Worm (Caenorhabditis elegans): Measurements from ENCODE around the gene C07A12.7.
A peak's percentile ranks its signal among the peaks of the same experiment; 100 is the strongest.

The C07A12.7 gene

ce11 chrX:4528905-4529304, 7.0 kb upstream of the C07A12.7 start (continued):
- no peak for TF ChIP-seq sdz-38 (tag; optimal IDR thresholded peaks at IDR 0.05)
- TF ChIP-seq dox-1 (GFP tag; IDR thresholded peaks at IDR 0.05): peak; percentile 19; the same call in 1 of the 2 replicates
- TF ChIP-seq attf-5 (GFP tag; optimal IDR thresholded peaks at IDR 0.05): no peak
- peak; percentile 23 for TF ChIP-seq tbp1 (GFP tag; optimal IDR thresholded peaks at IDR 0.05)
- no peak for TF ChIP-seq gei-17 (GFP tag; optimal IDR thresholded peaks at IDR 0.05)
- TF ChIP-seq ztf-26 (tag; optimal IDR thresholded peaks at IDR 0.05): peak; percentile 59
- peak in 1 of 2 experiments; percentile 2 for TF ChIP-seq let-607 (tag; optimal IDR thresholded peaks at IDR 0.05)
- TF ChIP-seq madf-3 (GFP tag; IDR thresholded peaks at IDR 0.05): no peak
- no peak for TF ChIP-seq ztf-18 (tag; optimal IDR thresholded peaks at IDR 0.05)
- no peak for TF ChIP-seq fkh-3 (tag; optimal IDR thresholded peaks at IDR 0.05)
- no peak for TF ChIP-seq B0261.1 (tag; optimal IDR thresholded peaks at IDR 0.05)

ce11 chrX:4526412-4526811, 4.5 kb upstream of the C07A12.7 start:
- TF ChIP-seq ZK185.1 (tag; optimal IDR thresholded peaks at IDR 0.05; ENCODE audit: poor library complexity, severe bottlenecking) (peak; percentile 6), pha-4 (tag; optimal IDR thresholded peaks at IDR 0.05) (no peak), ama-1 (optimal IDR thresholded peaks at IDR 0.05) (peak; percentile 71), ama-1 (GFP tag; optimal IDR thresholded peaks at IDR 0.05) (no peak), lin-40 (tag; optimal IDR thresholded peaks at IDR 0.05) (peak; percentile 1)

DNA sequence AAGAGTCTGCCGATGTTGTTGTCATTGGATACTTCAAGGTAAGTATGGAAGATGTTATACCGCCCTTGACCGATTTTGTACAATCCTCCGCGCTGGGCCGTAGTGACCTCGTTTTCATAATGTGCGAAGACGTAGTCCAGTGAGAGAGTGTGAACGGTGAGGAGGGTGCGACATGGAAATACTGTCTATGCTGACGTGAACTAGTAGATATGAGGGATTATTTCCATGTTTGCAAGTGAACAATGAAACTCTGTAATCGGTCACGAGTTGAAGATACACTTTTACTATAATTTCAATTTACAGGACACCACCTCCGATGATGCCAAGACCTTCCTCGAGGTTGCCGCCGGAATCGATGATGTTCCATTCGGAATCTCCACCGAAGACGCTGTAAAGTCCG, 2.9 kb upstream of the C07A12.7 start:
- TF ChIP-seq mes-4 (tag; optimal IDR thresholded peaks at IDR 0.05) (no peak), tlf-1 (GFP tag; optimal IDR thresholded peaks at IDR 0.05) (no peak), F52B5.7 (tag; optimal IDR thresholded peaks at IDR 0.05) (no peak), madf-3 (GFP tag; IDR thresholded peaks at IDR 0.05) (no peak), xnd-1 (tag; optimal IDR thresholded peaks at IDR 0.05) (no peak), ceh-91 (GFP tag; IDR thresholded peaks at IDR 0.05) (no peak), Y56A3A.18 (GFP tag; IDR thresholded peaks at IDR 0.05) (no peak), madf-6 (GFP tag; IDR thresholded peaks at IDR 0.05) (no peak), ceh-40 (GFP tag; IDR thresholded peaks at IDR 0.05) (no peak), snpc-1.3 (tag; optimal IDR thresholded peaks at IDR 0.05; ENCODE audit: insufficient read depth) (no peak), dpl-1 (GFP tag; optimal IDR thresholded peaks at IDR 0.05) (no peak), aptf-2 (GFP tag; conservative IDR thresholded peaks at IDR 0.05) (no peak), tbp1 (GFP tag; optimal IDR thresholded peaks at IDR 0.05) (no peak), ztf-6 (GFP tag; IDR thresholded peaks at IDR 0.05) (no peak), ZK185.1 (tag; optimal IDR thresholded peaks at IDR 0.05; ENCODE audit: poor library complexity, severe bottlenecking) (no peak)

DNA sequence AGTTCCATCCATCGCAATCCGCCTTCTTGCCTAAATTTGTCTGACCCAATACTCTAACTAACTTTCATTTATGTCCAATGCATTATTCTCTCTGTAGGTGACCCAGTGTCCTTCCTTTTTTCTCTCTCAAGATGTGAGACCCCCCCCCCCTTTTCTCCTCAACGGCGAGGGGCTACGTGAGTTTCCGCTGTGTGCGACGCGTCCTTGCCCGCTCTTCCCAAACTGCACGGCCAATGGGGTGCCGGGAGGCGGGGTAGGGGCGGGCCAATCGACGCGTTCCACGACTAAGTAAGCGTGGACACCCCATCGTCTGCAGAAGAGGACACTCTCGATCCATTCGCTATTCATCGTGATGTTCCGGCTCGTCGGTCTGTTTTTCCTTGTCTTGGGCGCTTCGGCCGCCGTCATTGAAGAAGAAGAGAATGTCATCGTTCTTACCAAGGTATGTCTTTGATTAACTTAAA, 2.0 kb upstream of the C07A12.7 start, which contains the start of gene pdi-2:
TSS of gene pdi-2 (plus strand) at position 269 of the 464 bp plus-strand sequence.
- TF ChIP-seq bed-1 (GFP tag; IDR thresholded peaks at IDR 0.05) (no peak), tbx-9 (tag; optimal IDR thresholded peaks at IDR 0.05; ENCODE audit: borderline replicate concordance) (no peak), let-607 (tag; optimal IDR thresholded peaks at IDR 0.05) (peak; percentile 96 to 98), dox-1 (GFP tag; IDR thresholded peaks at IDR 0.05) (peak; percentile 82), rpc-1 (optimal IDR thresholded peaks at IDR 0.05) (no peak), rpc-1 (tag; optimal IDR thresholded peaks at IDR 0.05) (no peak), lir-1 (GFP tag; conservative IDR thresholded peaks at IDR 0.05) (no peak), zim-3 (tag; optimal IDR thresholded peaks at IDR 0.05) (no peak), B0019.2 (GFP tag; conservative IDR thresholded peaks at IDR 0.05) (no peak), B0035.1 (tag; optimal IDR thresholded peaks at IDR 0.05) (no peak), snpc-4 (GFP tag; optimal IDR thresholded peaks at IDR 0.05) (no peak), snpc-4 (tag; optimal IDR thresholded peaks at IDR 0.05) (no peak), nfya-2 (GFP tag; IDR thresholded peaks at IDR 0.05) (no peak), attf-6 (GFP tag; IDR thresholded peaks at IDR 0.05) (no peak), snpc-1.1 (tag; optimal IDR thresholded peaks at IDR 0.05; ENCODE audit: insufficient read depth) (no peak), Y79H2A.3 (GFP tag; conservative IDR thresholded peaks at IDR 0.05) (no peak), gei-17 (GFP tag; optimal IDR thresholded peaks at IDR 0.05) (peak; percentile 41), zfh-2 (GFP tag; conservative IDR thresholded peaks at IDR 0.05) (peak; percentile 99), egl-18 (GFP tag; IDR thresholded peaks at IDR 0.05) (no peak), D2030.7 (GFP tag; IDR thresholded peaks at IDR 0.05) (0 out of 2 replicates have a peak, but pooled peaks have one; percentile 18), mes-4 (tag; optimal IDR thresholded peaks at IDR 0.05) (no peak)

All from whole organism, young adult.